Fruit fly (Drosophila melanogaster) S2 (cell line): ENCODE results near the gene Usp12-46.

ENCODE experiments used
- CG8478 ChIP-seq: fragments of >200 bp; optimal IDR thresholded peaks from 2 replicates; lab custom pipeline; 2018
- CTCF ChIP-seq, 2 experiments: fragments of >200 bp; optimal IDR thresholded peaks; 2 replicates each; lab custom pipeline; 2018

Gene Usp12-46

dm6 chr3R:22750534-22750947 is at the start of gene Usp12-46, which contains the start of the genes rumi and CG7029:
Gene Usp12-46 (plus strand): TSS chr3R:22750901.
Gene rumi (minus strand): TSS chr3R:22750597.
Gene CG7029 (plus strand): TSS chr3R:22750901.
- TF ChIP-seq CG8478 (lab: Kevin White, UChicago), result no peak
- TF ChIP-seq CTCF (optimal IDR thresholded peaks at IDR 0.05; lab: Kevin White, UChicago), result peak in 1 of 2 experiments; percentile 14

- TF ChIP-seq CTCF (optimal IDR thresholded peaks at IDR 0.05; lab: Kevin White, UChicago) (no peak), CG8478 (lab: Kevin White, UChicago) (no peak)
Observed at dm6 chr3R:22701793-22702192, 48.9 kb upstream of the Usp12-46 start, which contains the start of the genes CG6972 and CCAP. Gene CG6972 (plus strand): TSS chr3R:22702007. Gene CCAP (minus strand): TSS chr3R:22702084.

dm6 chr3R:22707178-22707577 is 43.5 kb upstream of the Usp12-46 start, which contains the start of gene CG13842:
Gene CG13842 (minus strand): TSS chr3R:22707278.
- TF ChIP-seq CTCF (optimal IDR thresholded peaks at IDR 0.05; lab: Kevin White, UChicago) (no peak), CG8478 (lab: Kevin White, UChicago) (no peak)

dm6 chr3R:22710662-22711061 is 40.0 kb upstream of the Usp12-46 start, which contains the start of gene CG4907:
Gene CG4907 (minus strand): TSS chr3R:22710762.
- TF ChIP-seq CTCF (optimal IDR thresholded peaks at IDR 0.05; lab: Kevin White, UChicago) (no peak), CG8478 (lab: Kevin White, UChicago) (no peak)

- TF ChIP-seq CG8478 (lab: Kevin White, UChicago) (no peak), CTCF (optimal IDR thresholded peaks at IDR 0.05; lab: Kevin White, UChicago) (no peak)
Observed at dm6 chr3R:22717863-22718262, 32.8 kb upstream of the Usp12-46 start.

- no peak for TF ChIP-seq CG8478 (lab: Kevin White, UChicago)
- no peak for TF ChIP-seq CTCF (optimal IDR thresholded peaks at IDR 0.05; lab: Kevin White, UChicago)
Observed at dm6 chr3R:22718401-22718800, 32.3 kb upstream of the Usp12-46 start.

dm6 chr3R:22718937-22719606 is 31.6 kb upstream of the Usp12-46 start:
- TF ChIP-seq CG8478 (lab: Kevin White, UChicago) (no peak), CTCF (optimal IDR thresholded peaks at IDR 0.05; lab: Kevin White, UChicago) (no peak)

dm6 chr3R:22719607-22719949 is 31.1 kb upstream of the Usp12-46 start:
- TF ChIP-seq CG8478 (lab: Kevin White, UChicago) (no peak), CTCF (optimal IDR thresholded peaks at IDR 0.05; lab: Kevin White, UChicago) (no peak)

- TF ChIP-seq CTCF (optimal IDR thresholded peaks at IDR 0.05; lab: Kevin White, UChicago) (peak in 1 of 2 experiments; percentile 21), CG8478 (lab: Kevin White, UChicago) (no peak)
Observed at dm6 chr3R:22720808-22721306, 29.8 kb upstream of the Usp12-46 start, which contains the start of gene wge. Gene wge (minus strand): TSS chr3R:22721150.

dm6 chr3R:22724149-22724973 is 26.3 kb upstream of the Usp12-46 start, which contains the start of gene Irp-1A:
Gene Irp-1A (minus strand): TSS chr3R:22724587.
- TF ChIP-seq CTCF (optimal IDR thresholded peaks at IDR 0.05; lab: Kevin White, UChicago) (no peak), CG8478 (lab: Kevin White, UChicago) (no peak)

dm6 chr3R:22726031-22726770 is 24.5 kb upstream of the Usp12-46 start, which contains the start of gene RNF220:
Gene RNF220 (minus strand): TSS chr3R:22726414.
- TF ChIP-seq CTCF (optimal IDR thresholded peaks at IDR 0.05; lab: Kevin White, UChicago) (peak; percentile 2 to 34), CG8478 (lab: Kevin White, UChicago) (no peak)

dm6 chr3R:22726771-22727455 is 23.8 kb upstream of the Usp12-46 start, which contains the start of gene CG45049:
Gene CG45049 (plus strand): TSS chr3R:22726967.
- no peak for TF ChIP-seq CTCF (optimal IDR thresholded peaks at IDR 0.05; lab: Kevin White, UChicago)
- no peak for TF ChIP-seq CG8478 (lab: Kevin White, UChicago)

dm6 chr3R:22727456-22727833 is 23.3 kb upstream of the Usp12-46 start:
- no peak for TF ChIP-seq CTCF (optimal IDR thresholded peaks at IDR 0.05; lab: Kevin White, UChicago)
- TF ChIP-seq CG8478 (lab: Kevin White, UChicago), result no peak
